Fruit fly (Drosophila melanogaster) whole organism, embryonic: Measurements from ENCODE around the gene alpha-Est8.

ENCODE experiments used
- Atf3 ChIP-seq: fragments of 200-800 bp; sonication (Bioruptor generic); optimal IDR thresholded peaks from 3 replicates; lab custom pipeline; 2016; ENCODE audit warnings: missing biosample characterization, missing genetic modification characterization
- Bgb ChIP-seq: fragments of 200-800 bp; sonication (Bioruptor generic); IDR thresholded peaks from 2 replicates; pipeline ENCODE4 v1.3.6; 2022; ENCODE audit warnings: missing biosample characterization, missing genetic modification characterization; ENCODE audit not compliant: partially characterized antibody
- Bteb2 ChIP-seq: fragments of 200-800 bp; sonication (Bioruptor generic); optimal IDR thresholded peaks from 2 replicates; lab custom pipeline; 2016; ENCODE audit warnings: missing biosample characterization, missing genetic modification characterization
- CG12219 ChIP-seq: fragments of 200-800 bp; sonication (Bioruptor generic); optimal IDR thresholded peaks from 3 replicates; lab custom pipeline; 2018; ENCODE audit warnings: missing biosample characterization, mild to moderate bottlenecking, missing genetic modification characterization
- CG14014 ChIP-seq: fragments of 200-800 bp; sonication (Bioruptor generic); IDR thresholded peaks from 2 replicates; pipeline ENCODE4 v1.3.6; 2022; ENCODE audit warnings: missing biosample characterization, missing genetic modification characterization
- CG17186 ChIP-seq: fragments of 200-800 bp; sonication (Bioruptor generic); optimal IDR thresholded peaks from 3 replicates; lab custom pipeline; 2017; ENCODE audit warnings: missing biosample characterization, missing genetic modification reagents, missing genetic modification characterization
- CG18476 ChIP-seq: fragments of 200-800 bp; sonication (Bioruptor generic); optimal IDR thresholded peaks from 2 replicates; lab custom pipeline; 2016; ENCODE audit warnings: missing biosample characterization, mild to moderate bottlenecking, missing genetic modification characterization
- CG18764 ChIP-seq: fragments of 200-800 bp; sonication (Bioruptor generic); optimal IDR thresholded peaks from 3 replicates; lab custom pipeline; 2016; ENCODE audit warnings: missing biosample characterization, missing genetic modification characterization
- CG2120 ChIP-seq: fragments of 200-800 bp; sonication (Bioruptor generic); optimal IDR thresholded peaks from 3 replicates; lab custom pipeline; 2016; ENCODE audit warnings: missing biosample characterization, missing genetic modification characterization
- CG42726 ChIP-seq: fragments of 200-800 bp; sonication (Bioruptor generic); IDR thresholded peaks from 2 replicates; pipeline ENCODE4 v1.3.6; 2022; ENCODE audit warnings: missing biosample characterization, missing genetic modification characterization; ENCODE audit not compliant: partially characterized antibody
- CG4404 ChIP-seq: fragments of 200-800 bp; sonication (Bioruptor generic); IDR thresholded peaks from 2 replicates; pipeline ENCODE4 v1.3.6; 2022; ENCODE audit warnings: missing biosample characterization, missing genetic modification characterization
- CG5953 ChIP-seq: fragments of 200-800 bp; sonication (Bioruptor generic); IDR thresholded peaks from 2 replicates; pipeline ENCODE4 v1.3.6; 2022; ENCODE audit warnings: missing biosample characterization, missing genetic modification characterization
- CG6683 ChIP-seq: fragments of 200-800 bp; sonication (Bioruptor generic); optimal IDR thresholded peaks from 2 replicates; lab custom pipeline; 2017; ENCODE audit warnings: missing biosample characterization, mild to moderate bottlenecking, missing genetic modification characterization, missing genetic modification reagents
- CG6791 ChIP-seq: fragments of 200-800 bp; sonication (Bioruptor generic); IDR thresholded peaks from 3 replicates; pipeline ENCODE4 v1.3.6; 2022; ENCODE audit warnings: missing biosample characterization, missing genetic modification characterization; ENCODE audit not compliant: partially characterized antibody
- CG9609 ChIP-seq: fragments of 200-800 bp; sonication (Bioruptor generic); optimal IDR thresholded peaks from 3 replicates; lab custom pipeline; 2016; ENCODE audit warnings: missing biosample characterization, missing genetic modification characterization
- CG9817 ChIP-seq: fragments of 200-800 bp; sonication (Bioruptor generic); optimal IDR thresholded peaks from 2 replicates; lab custom pipeline; 2018; ENCODE audit warnings: missing biosample characterization, mild to moderate bottlenecking, missing genetic modification characterization, moderate library complexity
- CG9932 ChIP-seq: fragments of 200-800 bp; sonication (Bioruptor generic); IDR thresholded peaks from 2 replicates; pipeline ENCODE4 v1.3.6; 2022; ENCODE audit warnings: missing biosample characterization, missing genetic modification characterization
- CrebB ChIP-seq: fragments of 200-800 bp; sonication (Bioruptor generic); optimal IDR thresholded peaks from 3 replicates; lab custom pipeline; 2018; ENCODE audit warnings: missing biosample characterization, mild to moderate bottlenecking, missing genetic modification characterization
- Doc3 ChIP-seq: fragments of 200-800 bp; sonication (Bioruptor generic); IDR thresholded peaks from 3 replicates; pipeline ENCODE4 v1.3.6; 2022; ENCODE audit warnings: missing biosample characterization, missing genetic modification characterization; ENCODE audit not compliant: partially characterized antibody
- Dref ChIP-seq: fragments of 200-800 bp; sonication (Bioruptor generic); IDR thresholded peaks from 2 replicates; pipeline ENCODE4 v1.3.6; 2022; ENCODE audit warnings: missing biosample characterization, missing genetic modification characterization
- Drgx ChIP-seq: fragments of 200-800 bp; sonication (Bioruptor generic); IDR thresholded peaks from 2 replicates; pipeline ENCODE4 v1.3.6; 2022; ENCODE audit warnings: missing biosample characterization, missing genetic modification characterization
- Hmx ChIP-seq: fragments of 200-800 bp; sonication (Bioruptor generic); optimal IDR thresholded peaks from 2 replicates; lab custom pipeline; 2016; ENCODE audit warnings: missing biosample characterization, missing genetic modification characterization
- Hr78 ChIP-seq, 2 experiments: fragments of 200-800 bp in 1 of 2; fragments of >200 bp in 1 of 2; sonication (Bioruptor generic) in 1 of 2; optimal IDR thresholded peaks; 2 replicates each; lab custom pipeline; 2017 to 2019; ENCODE audit warnings: missing biosample characterization in 2 of 2, missing genetic modification characterization in 2 of 2, mild to moderate bottlenecking in 1 of 2, moderate library complexity in 1 of 2
- Lim3 ChIP-seq: fragments of 200-800 bp; sonication (Bioruptor generic); IDR thresholded peaks from 2 replicates; pipeline ENCODE4 v1.3.6; 2022; ENCODE audit warnings: missing biosample characterization, missing genetic modification characterization
- Med ChIP-seq: fragments of 200-800 bp; sonication (Bioruptor generic); peaks from one replicate; lab custom pipeline; 2016; ENCODE audit warnings: missing biosample characterization, missing genetic modification characterization, mild to moderate bottlenecking, inconsistent platforms, moderate library complexity
- Nf-YA ChIP-seq: fragments of 200-800 bp; sonication (Bioruptor generic); IDR thresholded peaks from 2 replicates; pipeline ENCODE4 v1.3.6; 2022; ENCODE audit warnings: missing biosample characterization, missing genetic modification characterization
- Optix ChIP-seq: fragments of 200-800 bp; sonication (Bioruptor generic); IDR thresholded peaks from 3 replicates; pipeline ENCODE4 v1.3.6; 2022; ENCODE audit warnings: missing biosample characterization, missing genetic modification characterization
- Sox102F ChIP-seq: fragments of 200-800 bp; sonication (Bioruptor generic); optimal IDR thresholded peaks from 2 replicates; lab custom pipeline; 2018; ENCODE audit warnings: missing biosample characterization, mild to moderate bottlenecking, missing genetic modification characterization, moderate library complexity
- YL-1 ChIP-seq: fragments of 200-800 bp; sonication (Bioruptor generic); optimal IDR thresholded peaks from 3 replicates; lab custom pipeline; 2017; ENCODE audit warnings: missing biosample characterization, mild to moderate bottlenecking, missing genetic modification characterization
- ci ChIP-seq: fragments of 200-800 bp; sonication (Bioruptor generic); IDR thresholded peaks from 3 replicates; pipeline ENCODE4 v1.3.6; 2022; ENCODE audit warnings: missing biosample characterization, missing genetic modification characterization
- emc ChIP-seq: fragments of 200-800 bp; sonication (Bioruptor generic); optimal IDR thresholded peaks from 2 replicates; lab custom pipeline; 2016; ENCODE audit warnings: missing biosample characterization, missing genetic modification characterization
- eyg ChIP-seq: fragments of 200-800 bp; sonication (Bioruptor generic); optimal IDR thresholded peaks from 3 replicates; lab custom pipeline; 2016; ENCODE audit warnings: missing biosample characterization, missing genetic modification characterization
- fd64A ChIP-seq: fragments of 200-800 bp; sonication (Bioruptor generic); optimal IDR thresholded peaks from 3 replicates; lab custom pipeline; 2018; ENCODE audit warnings: missing biosample characterization, mild to moderate bottlenecking, missing genetic modification characterization
- ftz-f1 ChIP-seq: fragments of 200-800 bp; sonication (Bioruptor generic); optimal IDR thresholded peaks from 2 replicates; lab custom pipeline; 2016; ENCODE audit warnings: missing biosample characterization, missing genetic modification characterization
- grau ChIP-seq: fragments of 200-800 bp; optimal IDR thresholded peaks from 3 replicates; lab custom pipeline; 2019; ENCODE audit warnings: missing biosample characterization, mild to moderate bottlenecking, missing genetic modification characterization, moderate library complexity
- her ChIP-seq: fragments of 200-800 bp; sonication (Bioruptor generic); optimal IDR thresholded peaks from 2 replicates; lab custom pipeline; 2016; ENCODE audit warnings: missing biosample characterization, missing genetic modification characterization
- ken ChIP-seq: fragments of 200-800 bp; sonication (Bioruptor generic); IDR thresholded peaks from 3 replicates; pipeline ENCODE4 v1.3.6; 2022; ENCODE audit warnings: missing biosample characterization, missing genetic modification characterization
- pan ChIP-seq, 4 experiments: fragments of >200 bp in 3 of 4; fragments of 200-800 bp in 1 of 4; sonication (Bioruptor generic) in 1 of 4; optimal IDR thresholded peaks in 3 of 4; IDR thresholded peaks in 1 of 4; 2 replicates each; pipeline versions ENCODE4 v1.3.6 to Lab custom; 2017 to 2022; ENCODE audit warnings: missing biosample characterization in 2 of 4, missing genetic modification characterization in 2 of 4, mixed read lengths in 1 of 4
- prd ChIP-seq, 3 experiments: fragments of >200 bp in 2 of 3; fragments of 200-800 bp in 1 of 3; sonication (Bioruptor generic) in 1 of 3; optimal IDR thresholded peaks in 2 of 3; IDR thresholded peaks in 1 of 3; 2 replicates in 2 of 3; 3 replicates in 1 of 3; pipeline versions ENCODE4 v1.3.6 to Lab custom; 2017 to 2022; ENCODE audit warnings: missing biosample characterization in 1 of 3, missing genetic modification characterization in 1 of 3
- ranshi ChIP-seq: fragments of 200-800 bp; sonication (Bioruptor generic); IDR thresholded peaks from 2 replicates; pipeline ENCODE4 v1.3.6; 2022; ENCODE audit warnings: missing biosample characterization, missing genetic modification characterization
- row ChIP-seq: fragments of 200-800 bp; sonication (Bioruptor generic); IDR thresholded peaks from 3 replicates; pipeline ENCODE4 v1.3.6; 2022; ENCODE audit warnings: missing biosample characterization, missing genetic modification characterization
- salm ChIP-seq: fragments of 200-800 bp; sonication (Bioruptor generic); optimal IDR thresholded peaks from 2 replicates; lab custom pipeline; 2018; ENCODE audit warnings: missing biosample characterization, mild to moderate bottlenecking, missing genetic modification characterization
- sqz ChIP-seq: fragments of 200-800 bp; sonication (Bioruptor generic); optimal IDR thresholded peaks from 3 replicates; lab custom pipeline; 2018; ENCODE audit warnings: missing biosample characterization, mild to moderate bottlenecking, missing genetic modification characterization
- tap ChIP-seq: fragments of 200-800 bp; optimal IDR thresholded peaks from 3 replicates; lab custom pipeline; 2019; ENCODE audit warnings: missing biosample characterization, mild to moderate bottlenecking, missing genetic modification characterization, moderate library complexity
- tin ChIP-seq: fragments of 200-800 bp; sonication (Bioruptor generic); optimal IDR thresholded peaks from 3 replicates; lab custom pipeline; 2016; ENCODE audit warnings: missing biosample characterization, missing genetic modification characterization
- tup ChIP-seq: fragments of 200-800 bp; sonication (Bioruptor generic); optimal IDR thresholded peaks from 2 replicates; lab custom pipeline; 2016; ENCODE audit warnings: missing biosample characterization, mild to moderate bottlenecking, missing genetic modification characterization, moderate library complexity
- vnd ChIP-seq: fragments of 200-800 bp; sonication (Bioruptor generic); IDR thresholded peaks from 3 replicates; pipeline ENCODE4 v1.3.6; 2022; ENCODE audit warnings: missing biosample characterization, missing genetic modification characterization; ENCODE audit not compliant: partially characterized antibody
- zfh1 ChIP-seq: fragments of 200-800 bp; sonication (Bioruptor generic); IDR thresholded peaks from 3 replicates; pipeline ENCODE4 v1.3.6; 2022; ENCODE audit warnings: missing biosample characterization, missing genetic modification characterization

alpha-Est8 gene

dm6 chr3R:7474616-7475120 is 40.8 kb downstream of the alpha-Est8 start (continued):
- TF ChIP-seq vnd (GFP tag; lab: Robert Waterston, UW), result peak; percentile 96
- TF ChIP-seq CG6683, result peak; percentile 12
- peak; percentile 81 for TF ChIP-seq CG12219 (GFP tag; lab: Kevin White, UChicago)
- peak; percentile 67 for TF ChIP-seq CG14014 (GFP tag; lab: Robert Waterston, UW)
- TF ChIP-seq tap (tag; lab: Kevin White, UChicago), result peak; percentile 65
- peak; percentile 81 for TF ChIP-seq CrebB
- TF ChIP-seq CG9932 (GFP tag; lab: Robert Waterston, UW), result peak; percentile 63
- TF ChIP-seq fd64A (GFP tag; lab: Kevin White, UChicago), result peak; percentile 87
- peak; percentile 33; the same call in 1 of the 2 replicates for TF ChIP-seq ranshi
- TF ChIP-seq her, result peak; percentile 59
- no peak for TF ChIP-seq Bteb2 (GFP tag; lab: Kevin White, UChicago)
- TF ChIP-seq CG9817 (tag; lab: Kevin White, UChicago), result peak; percentile 48
- TF ChIP-seq Hmx (GFP tag; lab: Kevin White, UChicago), result no peak
- peak; percentile 93 for TF ChIP-seq ci (GFP tag; lab: Robert Waterston, UW)
- peak in 1 of 2 experiments; percentile 88 for TF ChIP-seq Hr78 (GFP tag; optimal IDR thresholded peaks at IDR 0.05; lab: Kevin White, UChicago)
- TF ChIP-seq Sox102F (GFP tag; lab: Kevin White, UChicago), result no peak
- no peak for TF ChIP-seq emc (GFP tag; lab: Kevin White, UChicago)
- TF ChIP-seq eyg (GFP tag; lab: Kevin White, UChicago), result peak; percentile 33
- peak; percentile 29; the same call in 1 of the 2 replicates for TF ChIP-seq Nf-YA
- peak; percentile 11 for TF ChIP-seq CG2120 (GFP tag; lab: Kevin White, UChicago)
- TF ChIP-seq CG6791 (GFP tag; lab: Robert Waterston, UW), result peak; percentile 100
- 0 out of 3 replicates have a peak, but pooled peaks have one; percentile 68 for TF ChIP-seq ken (GFP tag; lab: Robert Waterston, UW)
- no peak for TF ChIP-seq CG18764 (GFP tag; lab: Kevin White, UChicago)
- peak; percentile 99 for TF ChIP-seq Bgb (GFP tag; lab: Robert Waterston, UW)
- TF ChIP-seq CG42726 (GFP tag; lab: Robert Waterston, UW), result peak; percentile 98
- peak; percentile 40 for TF ChIP-seq sqz (GFP tag; lab: Kevin White, UChicago)
- 0 out of 3 replicates have a peak, but pooled peaks have one; percentile 35 for TF ChIP-seq Optix
- peak; percentile 42 for TF ChIP-seq Atf3 (GFP tag; lab: Kevin White, UChicago)
- TF ChIP-seq Dref (GFP tag; lab: Robert Waterston, UW), result peak; percentile 42
- no peak for TF ChIP-seq Lim3 (GFP tag; lab: Robert Waterston, UW)
- TF ChIP-seq tup (GFP tag; lab: Kevin White, UChicago), result no peak
- TF ChIP-seq grau, result peak; percentile 58
- TF ChIP-seq salm, result peak; percentile 62
- TF ChIP-seq prd (optimal IDR thresholded peaks at IDR 0.05; lab: Kevin White, UChicago), result no peak
- peak; percentile 62; the same call in 2 of the 3 replicates for TF ChIP-seq prd (GFP tag; IDR thresholded peaks at IDR 0.05; lab: Robert Waterston, UW)
- peak; percentile 45 for TF ChIP-seq ftz-f1 (GFP tag; lab: Kevin White, UChicago)
- TF ChIP-seq CG4404 (GFP tag; lab: Robert Waterston, UW), result 0 out of 2 replicates have a peak, but pooled peaks have one; percentile 16
- TF ChIP-seq CG5953 (GFP tag; lab: Robert Waterston, UW), result no peak; the same call in 1 of the 2 replicates
- TF ChIP-seq Doc3 (GFP tag; lab: Robert Waterston, UW), result peak; percentile 67; the same call in 2 of the 3 replicates
- TF ChIP-seq CG9609 (GFP tag; lab: Kevin White, UChicago), result peak; percentile 41
- peak; percentile 52 for TF ChIP-seq Drgx (GFP tag; lab: Robert Waterston, UW)
- TF ChIP-seq YL-1 (GFP tag; lab: Kevin White, UChicago), result peak; percentile 32
- no peak for TF ChIP-seq pan (optimal IDR thresholded peaks at IDR 0.05; lab: Kevin White, UChicago)
- TF ChIP-seq pan (GFP tag; optimal IDR thresholded peaks at IDR 0.05 in 1 of 2, IDR thresholded peaks at IDR 0.05 in 1 of 2), result peak in 1 of 2 experiments; percentile 55
- peak; percentile 26 for TF ChIP-seq CG17186 (GFP tag; lab: Kevin White, UChicago)
- peak; percentile 58; the same call in 1 of the 3 replicates for TF ChIP-seq row
- peak; percentile 68; the same call in 1 of the 3 replicates for TF ChIP-seq zfh1 (GFP tag; lab: Robert Waterston, UW)
- peak; percentile 35 for TF ChIP-seq CG18476
- peak; percentile 96 for TF ChIP-seq Med (GFP tag; lab: Kevin White, UChicago)
- TF ChIP-seq tin (GFP tag; lab: Kevin White, UChicago), result peak; percentile 25
